Worm (Caenorhabditis elegans): ENCODE data around the gene pdi-2.

pdi-2 gene

DNA sequence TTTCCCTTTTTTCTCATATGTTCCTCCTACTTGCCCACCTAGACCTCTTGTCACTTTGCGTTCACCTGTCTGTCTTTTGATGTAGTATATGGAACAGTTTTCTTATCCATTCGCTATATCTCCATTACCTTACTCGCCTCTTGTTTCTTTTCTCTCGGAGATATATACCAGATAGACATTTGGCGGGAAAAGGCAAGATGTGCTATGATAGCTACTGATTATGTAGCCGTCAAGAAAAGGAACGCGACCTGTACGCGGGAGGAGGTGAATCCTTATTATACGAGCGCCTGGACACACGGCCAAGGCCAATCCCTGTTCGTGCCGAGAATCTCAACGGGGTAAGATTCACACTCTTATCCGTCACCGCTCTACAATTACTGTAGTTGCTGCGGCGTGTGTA is 29.1 kb downstream of the pdi-2 start:
- TF ChIP-seq ztf-11 (tag; optimal IDR thresholded peaks at IDR 0.05) (no peak), lin-13 (tag; optimal IDR thresholded peaks at IDR 0.05) (no peak), unc-62 (GFP tag; optimal IDR thresholded peaks at IDR 0.05) (peak; percentile 10), mep-1 (tag; optimal IDR thresholded peaks at IDR 0.05) (no peak), elt-1 (tag; optimal IDR thresholded peaks at IDR 0.05; ENCODE audit: borderline replicate concordance, insufficient read depth) (peak; percentile 86), ham-2 (GFP tag; optimal IDR thresholded peaks at IDR 0.05) (peak; percentile 100)

ce11 chrX:4553491-4553890 is 29.5 kb downstream of the pdi-2 start:
- TF ChIP-seq blmp-1 (tag; optimal IDR thresholded peaks at IDR 0.05) (no peak), pha-4 (tag; optimal IDR thresholded peaks at IDR 0.05) (no peak), sem-2 (GFP tag; optimal IDR thresholded peaks at IDR 0.05) (no peak), sptf-1 (tag; optimal IDR thresholded peaks at IDR 0.05) (no peak), unc-62 (GFP tag; optimal IDR thresholded peaks at IDR 0.05) (no peak), ztf-11 (tag; optimal IDR thresholded peaks at IDR 0.05) (no peak), ham-2 (GFP tag; optimal IDR thresholded peaks at IDR 0.05) (no peak), lsy-2 (tag; optimal IDR thresholded peaks at IDR 0.05) (no peak), mab-5 (tag; optimal IDR thresholded peaks at IDR 0.05) (no peak), lin-13 (tag; optimal IDR thresholded peaks at IDR 0.05) (no peak)

DNA sequence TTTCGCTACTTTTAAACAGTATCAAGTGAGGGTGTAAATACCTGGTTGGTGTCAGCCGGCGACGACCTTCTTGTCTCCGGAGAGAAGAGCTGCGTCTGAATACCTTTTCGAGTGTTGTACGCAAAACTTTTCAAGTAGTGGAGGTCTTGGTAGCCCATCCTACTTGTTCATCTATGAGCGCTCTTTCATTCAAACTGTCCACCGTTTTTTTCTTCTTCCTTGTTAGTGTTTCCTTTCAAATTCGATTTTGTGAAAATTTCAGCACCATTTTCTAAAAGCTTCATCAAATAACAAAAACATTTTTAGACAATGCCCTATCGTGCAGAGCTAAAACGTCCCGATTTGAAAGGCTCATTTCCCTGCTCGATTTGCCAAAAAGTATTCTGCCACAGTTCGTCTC is 30.4 kb downstream of the pdi-2 start, which contains the start of gene ham-2:
ham-2 (plus strand) TSS at position 301 of the 400 bp plus-strand sequence.
- TF ChIP-seq snpc-4 (tag; optimal IDR thresholded peaks at IDR 0.05) (no peak), flh-1 (GFP tag; optimal IDR thresholded peaks at IDR 0.05) (no peak), nhr-2 (tag; optimal IDR thresholded peaks at IDR 0.05) (no peak), mab-5 (tag; optimal IDR thresholded peaks at IDR 0.05) (no peak), drap-1 (GFP tag; optimal IDR thresholded peaks at IDR 0.05) (no peak), nhr-237 (tag; optimal IDR thresholded peaks at IDR 0.05) (no peak), ham-2 (GFP tag; optimal IDR thresholded peaks at IDR 0.05) (no peak), ces-1 (GFP tag; optimal IDR thresholded peaks at IDR 0.05) (no peak), sem-2 (GFP tag; optimal IDR thresholded peaks at IDR 0.05) (no peak), mls-2 (tag; optimal IDR thresholded peaks at IDR 0.05) (no peak), zip-8 (tag; optimal IDR thresholded peaks at IDR 0.05) (no peak), ceh-39 (tag; optimal IDR thresholded peaks at IDR 0.05) (no peak), bed-3 (GFP tag; optimal IDR thresholded peaks at IDR 0.05) (no peak), lin-13 (tag; optimal IDR thresholded peaks at IDR 0.05) (no peak)

- TF ChIP-seq ham-2 (GFP tag; optimal IDR thresholded peaks at IDR 0.05), result peak; percentile 93
- TF ChIP-seq tbx-8 (GFP tag; optimal IDR thresholded peaks at IDR 0.05), result no peak
- peak; percentile 15 for TF ChIP-seq sptf-1 (tag; optimal IDR thresholded peaks at IDR 0.05)
- no peak for TF ChIP-seq zip-8 (tag; optimal IDR thresholded peaks at IDR 0.05)
- TF ChIP-seq nhr-28 (tag; optimal IDR thresholded peaks at IDR 0.05), result no peak
- no peak for TF ChIP-seq hlh-1 (tag; optimal IDR thresholded peaks at IDR 0.05)
Observed at ce11 chrX:4556028-4556427, 32.1 kb downstream of the pdi-2 start.

- TF ChIP-seq bed-3 (GFP tag; optimal IDR thresholded peaks at IDR 0.05), result no peak
- TF ChIP-seq blmp-1 (tag; optimal IDR thresholded peaks at IDR 0.05), result no peak
- no peak for TF ChIP-seq unc-120 (tag; optimal IDR thresholded peaks at IDR 0.05; ENCODE audit: poor library complexity, severe bottlenecking)
- no peak for TF ChIP-seq nhr-76 (tag; optimal IDR thresholded peaks at IDR 0.05)
Observed at ce11 chrX:4561863-4562262, 37.9 kb downstream of the pdi-2 start, which contains the start of gene C05E11.6. Gene C05E11.6, plus strand, starts transcription at chrX:4562163.

- TF ChIP-seq blmp-1 (tag; optimal IDR thresholded peaks at IDR 0.05), result no peak
- no peak for TF ChIP-seq zip-8 (tag; optimal IDR thresholded peaks at IDR 0.05)
- TF ChIP-seq hlh-1 (tag; optimal IDR thresholded peaks at IDR 0.05), result no peak
- TF ChIP-seq flh-1 (GFP tag; optimal IDR thresholded peaks at IDR 0.05), result no peak
- no peak for TF ChIP-seq nhr-2 (tag; optimal IDR thresholded peaks at IDR 0.05)
- no peak for TF ChIP-seq ces-1 (GFP tag; optimal IDR thresholded peaks at IDR 0.05)
- no peak for TF ChIP-seq snpc-4 (tag; optimal IDR thresholded peaks at IDR 0.05)
- no peak for TF ChIP-seq nhr-76 (tag; optimal IDR thresholded peaks at IDR 0.05)
- TF ChIP-seq nhr-12 (tag; optimal IDR thresholded peaks at IDR 0.05), result no peak
- TF ChIP-seq drap-1 (GFP tag; optimal IDR thresholded peaks at IDR 0.05), result no peak
Observed at ce11 chrX:4562288-4562687, 38.3 kb downstream of the pdi-2 start.

Measured in whole organism, mixed stage, embryonic.